Fruit fly (Drosophila melanogaster): ENCODE results near the gene Gs1.

Gs1 gene

DNA sequence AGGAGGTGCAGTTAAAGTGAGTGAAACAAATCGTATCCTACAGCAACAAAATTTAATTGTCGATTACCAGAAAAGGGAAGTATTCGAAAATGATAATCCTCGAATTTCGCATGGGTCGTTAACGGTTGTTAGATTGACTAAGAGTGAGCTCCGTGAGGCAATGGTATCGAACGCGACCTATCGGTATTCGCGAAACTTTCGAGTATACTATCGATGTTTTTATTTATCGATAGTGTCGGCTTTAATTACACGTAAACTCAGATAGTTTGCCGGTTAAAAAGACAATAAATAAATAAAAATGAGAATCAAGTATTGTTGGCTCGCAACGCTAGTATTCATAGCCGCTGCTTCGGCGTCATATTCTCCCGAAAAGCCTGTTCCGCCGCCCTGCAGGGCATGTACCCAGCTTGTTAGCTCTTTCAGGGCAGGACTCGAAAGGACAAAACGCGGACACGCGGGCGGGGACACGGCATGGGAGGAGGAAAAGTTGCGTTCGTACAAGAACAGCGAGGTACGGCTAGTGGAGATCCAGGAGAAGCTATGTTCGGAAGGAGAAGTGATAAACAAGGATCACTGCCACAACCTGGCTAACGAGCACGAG lies 29.6 kb upstream of the Gs1 start, which contains the start of gene Creld:
Gene Creld, plus strand, starts transcription at position 220 of the 601 bp plus-strand sequence.
- TF ChIP-seq esn (GFP tag; optimal IDR thresholded peaks at IDR 0.05) (peak; percentile 21), Hr38 (GFP tag; optimal IDR thresholded peaks at IDR 0.05) (no peak)

DNA sequence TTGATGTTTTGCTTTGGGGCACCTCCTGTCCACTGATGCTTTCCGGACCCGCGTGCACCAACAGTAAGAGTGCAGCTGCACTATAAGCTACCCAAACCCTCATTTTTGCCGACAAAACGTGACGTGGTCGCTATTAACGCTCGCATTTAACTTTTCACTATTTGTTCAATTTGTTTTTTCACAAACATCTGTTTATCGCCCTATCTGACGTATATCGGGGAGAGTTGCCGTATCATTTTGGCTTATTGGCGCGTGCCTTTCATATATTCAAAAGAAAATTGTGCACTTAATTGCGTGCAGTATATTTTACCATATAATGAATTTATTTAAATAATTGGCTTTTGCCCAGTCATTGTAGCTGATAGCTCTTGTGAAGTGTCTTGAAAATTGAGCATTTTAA lies 25.3 kb upstream of the Gs1 start, which contains the start of the genes Nhe1 and Sam-S:
Gene Nhe1, minus strand, starts transcription at position 193 of the 400 bp plus-strand sequence.
Gene Sam-S, plus strand, starts transcription at position 364 of the 400 bp plus-strand sequence.
- TF ChIP-seq CG15336 (GFP tag; IDR thresholded peaks at IDR 0.05): 0 out of 2 replicates have a peak, but pooled peaks have one; percentile 9
- TF ChIP-seq Eip78C (GFP tag): no peak
- TF ChIP-seq fkh (GFP tag; optimal IDR thresholded peaks at IDR 0.05): peak; percentile 81

DNA sequence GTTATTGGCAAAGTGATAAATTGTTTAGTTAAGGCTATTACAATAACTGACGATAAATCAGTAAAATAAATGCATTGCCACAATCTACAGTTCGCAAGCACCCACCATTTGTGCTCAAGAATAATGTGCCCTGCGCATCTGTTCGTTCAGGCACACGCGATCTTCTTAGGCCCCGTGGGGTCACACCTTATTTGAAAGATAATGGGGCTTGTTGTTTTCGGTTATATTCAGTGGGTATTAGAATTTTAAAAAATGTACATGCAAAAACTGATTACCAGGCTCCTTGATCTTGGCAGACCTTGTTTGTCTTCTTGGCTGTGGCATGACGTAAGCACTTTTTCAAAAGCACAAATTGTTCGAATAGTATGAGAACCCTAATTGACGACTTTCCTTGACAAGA lies 24.8 kb upstream of the Gs1 start:
- TF ChIP-seq eg (GFP tag; IDR thresholded peaks at IDR 0.05) (no peak), CG15336 (GFP tag; IDR thresholded peaks at IDR 0.05) (no peak), CG4318 (GFP tag; optimal IDR thresholded peaks at IDR 0.05) (no peak), achi (GFP tag; optimal IDR thresholded peaks at IDR 0.05) (no peak)

DNA sequence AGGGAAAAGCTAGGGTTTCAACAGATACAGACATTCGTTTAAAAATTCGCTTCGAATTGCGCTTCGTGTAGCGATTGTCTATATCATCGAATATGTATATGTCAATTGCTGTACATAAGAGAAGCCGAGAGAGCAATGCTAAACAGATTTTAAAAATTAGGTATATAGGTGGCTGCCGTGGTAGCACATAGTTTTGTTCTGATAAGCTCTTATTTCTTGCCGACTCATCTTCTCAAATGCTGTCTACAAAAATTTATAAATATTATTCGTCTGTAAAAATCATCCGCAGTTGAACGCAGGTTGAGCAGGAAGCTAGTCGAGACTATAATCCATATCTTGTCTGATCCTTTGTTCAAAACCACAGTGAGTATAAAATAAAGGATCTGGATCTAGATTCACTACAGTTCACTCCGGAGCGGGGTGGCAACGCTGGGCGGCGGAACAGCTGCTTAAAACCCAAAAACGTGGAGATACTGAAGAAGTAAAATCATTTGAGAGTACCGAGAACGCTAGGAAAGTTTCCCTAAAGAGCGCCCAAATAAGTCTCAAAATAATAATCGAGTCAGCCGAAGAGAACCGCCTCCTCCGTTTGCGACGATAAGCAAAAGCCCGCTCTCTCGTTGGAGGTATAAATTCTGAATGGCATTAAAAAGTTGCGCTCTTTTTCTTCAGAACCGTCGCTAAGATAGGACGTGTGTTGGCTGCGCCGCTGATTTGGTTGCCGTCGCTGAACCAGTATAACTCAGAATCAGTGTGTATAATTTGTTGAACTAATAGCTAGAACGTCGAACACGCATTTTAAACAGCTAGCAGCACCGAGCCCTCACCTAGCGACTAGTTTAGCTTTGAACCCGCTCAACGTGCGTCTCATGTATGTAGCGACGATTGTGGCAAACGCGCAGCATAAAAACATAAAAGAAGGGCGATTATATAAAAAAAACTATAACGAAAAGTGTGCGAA lies 24.1 kb upstream of the Gs1 start:
- TF ChIP-seq esn (GFP tag; optimal IDR thresholded peaks at IDR 0.05): peak; percentile 6
- TF ChIP-seq CG6792 (GFP tag; optimal IDR thresholded peaks at IDR 0.05): no peak
- peak; percentile 71 for TF ChIP-seq CG6854 (GFP tag; optimal IDR thresholded peaks at IDR 0.05)
- TF ChIP-seq Sox14 (GFP tag; optimal IDR thresholded peaks at IDR 0.05): peak; percentile 86
- peak; percentile 47 for TF ChIP-seq Eip78C (GFP tag)
- TF ChIP-seq CG15336 (GFP tag; IDR thresholded peaks at IDR 0.05): no peak; the same call in 1 of the 2 replicates
- no peak for TF ChIP-seq CG3919 (GFP tag; optimal IDR thresholded peaks at IDR 0.05)
- TF ChIP-seq CG1621 (tag; optimal IDR thresholded peaks at IDR 0.05): no peak

DNA sequence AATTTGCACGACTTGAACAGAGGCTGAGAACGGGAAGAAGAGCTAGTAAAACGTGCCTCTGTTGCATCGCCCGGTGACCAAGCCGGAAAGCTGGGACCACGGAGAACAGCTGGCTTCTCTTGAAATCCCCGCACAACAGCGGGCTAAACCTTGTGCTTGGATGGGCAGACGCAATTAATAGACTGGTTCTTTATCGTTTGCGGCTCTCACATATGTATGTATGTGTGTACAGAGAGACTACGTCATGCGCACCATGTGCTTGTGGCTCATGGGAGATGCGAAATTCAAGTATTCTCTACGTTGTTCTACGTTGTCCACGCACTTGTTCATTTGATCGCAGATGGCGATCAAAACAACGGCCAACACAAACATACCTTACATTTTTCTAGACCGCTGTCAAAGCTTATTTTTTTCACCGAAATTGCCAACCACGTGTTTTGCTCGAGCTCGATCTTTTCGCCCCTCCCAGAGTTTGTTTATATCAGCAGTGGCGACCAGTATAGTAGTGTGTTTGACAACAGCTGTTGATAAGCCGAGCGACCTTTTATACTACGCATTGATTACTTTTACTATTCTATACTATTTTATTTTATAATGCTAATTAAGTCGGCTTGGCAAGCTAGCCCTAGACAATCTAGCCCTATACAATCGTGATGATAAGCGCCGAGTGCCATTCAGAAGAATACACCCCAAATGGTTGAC lies 22.6 kb upstream of the Gs1 start:
- TF ChIP-seq CG7368 (GFP tag; optimal IDR thresholded peaks at IDR 0.05): no peak
- TF ChIP-seq CG3032 (tag; optimal IDR thresholded peaks at IDR 0.05): no peak
- no peak for TF ChIP-seq pdm3 (GFP tag; optimal IDR thresholded peaks at IDR 0.05)
- peak; percentile 32 for TF ChIP-seq fkh (GFP tag; optimal IDR thresholded peaks at IDR 0.05)
- TF ChIP-seq CG15336 (GFP tag; IDR thresholded peaks at IDR 0.05): 0 out of 2 replicates have a peak, but pooled peaks have one; percentile 36
- no peak for TF ChIP-seq Sox14 (GFP tag; optimal IDR thresholded peaks at IDR 0.05)
- no peak for TF ChIP-seq CG31627 (GFP tag; optimal IDR thresholded peaks at IDR 0.05)
- no peak for TF ChIP-seq dac (GFP tag; optimal IDR thresholded peaks at IDR 0.05)
- no peak for TF ChIP-seq eg (GFP tag; IDR thresholded peaks at IDR 0.05)
- TF ChIP-seq spab (GFP tag; optimal IDR thresholded peaks at IDR 0.05): no peak
- no peak for TF ChIP-seq CG8319 (GFP tag; optimal IDR thresholded peaks at IDR 0.05)
- TF ChIP-seq Sox15 (GFP tag; optimal IDR thresholded peaks at IDR 0.05): no peak
- TF ChIP-seq CG1621 (tag; optimal IDR thresholded peaks at IDR 0.05): peak; percentile 85
- TF ChIP-seq Met (GFP tag; optimal IDR thresholded peaks at IDR 0.05): no peak
- no peak for TF ChIP-seq CG32006 (GFP tag; optimal IDR thresholded peaks at IDR 0.05)
- TF ChIP-seq Gug (GFP tag; IDR thresholded peaks at IDR 0.05): no peak
- no peak for TF ChIP-seq vri (GFP tag; optimal IDR thresholded peaks at IDR 0.05)
- no peak for TF ChIP-seq CG11762 (GFP tag; optimal IDR thresholded peaks at IDR 0.05; ENCODE audit: insufficient read depth)
- no peak for TF ChIP-seq CG34406 (GFP tag; optimal IDR thresholded peaks at IDR 0.05)
- peak; percentile 68 for TF ChIP-seq svp (GFP tag)
